Fruit fly (Drosophila melanogaster) whole organism, embryonic: Measurements from ENCODE around the gene HDAC4.
A peak's percentile ranks its signal among the peaks of the same experiment; 100 is the strongest.

Source experiments
- Abd-B ChIP-seq: fragments of 200-800 bp; sonication (Bioruptor generic); optimal IDR thresholded peaks from 2 replicates; lab custom pipeline; 2018; ENCODE audit warnings: missing biosample characterization, mild to moderate bottlenecking, missing genetic modification characterization, moderate library complexity
- CG11093 ChIP-seq: fragments of 200-800 bp; sonication (Bioruptor generic); IDR thresholded peaks from 3 replicates; pipeline ENCODE4 v1.3.6; 2022; ENCODE audit warnings: missing biosample characterization, missing genetic modification characterization
- CG11723 ChIP-seq: fragments of 200-800 bp; sonication (Bioruptor generic); optimal IDR thresholded peaks from 2 replicates; lab custom pipeline; 2017; ENCODE audit warnings: missing biosample characterization, mild to moderate bottlenecking, missing genetic modification characterization
- CG12744 ChIP-seq: fragments of 200-800 bp; sonication (Bioruptor generic); optimal IDR thresholded peaks from 2 replicates; lab custom pipeline; 2016; ENCODE audit warnings: missing biosample characterization, missing genetic modification characterization
- CG13296 ChIP-seq: fragments of 200-800 bp; sonication (Bioruptor generic); optimal IDR thresholded peaks from 3 replicates; lab custom pipeline; 2018; ENCODE audit warnings: missing biosample characterization, mild to moderate bottlenecking, missing genetic modification characterization
- CG14710 ChIP-seq: fragments of 200-800 bp; sonication (Bioruptor generic); optimal IDR thresholded peaks from 3 replicates; lab custom pipeline; 2019; ENCODE audit warnings: missing biosample characterization, mild to moderate bottlenecking, missing genetic modification characterization, moderate library complexity
- CG17359 ChIP-seq: fragments of 200-800 bp; sonication (Bioruptor generic); optimal IDR thresholded peaks from 3 replicates; lab custom pipeline; 2018; ENCODE audit warnings: missing biosample characterization, mild to moderate bottlenecking, missing genetic modification characterization, moderate library complexity
- CG2129 ChIP-seq: fragments of 200-800 bp; sonication (Bioruptor generic); IDR thresholded peaks from 2 replicates; pipeline ENCODE4 v1.3.6; 2022; ENCODE audit warnings: missing biosample characterization, missing genetic modification characterization; ENCODE audit not compliant: partially characterized antibody
- CG31388 ChIP-seq: fragments of 200-800 bp; sonication (Bioruptor generic); optimal IDR thresholded peaks from 2 replicates; lab custom pipeline; 2016; ENCODE audit warnings: missing biosample characterization, missing genetic modification characterization
- CG31441 ChIP-seq: fragments of 200-800 bp; sonication (Bioruptor generic); IDR thresholded peaks from 2 replicates; pipeline ENCODE4 v1.3.6; 2022; ENCODE audit warnings: missing biosample characterization, missing genetic modification characterization
- CG34376 ChIP-seq: fragments of 200-800 bp; sonication (Bioruptor generic); optimal IDR thresholded peaks from 2 replicates; lab custom pipeline; 2018; ENCODE audit warnings: missing biosample characterization, mild to moderate bottlenecking, missing genetic modification characterization
- CG3838 ChIP-seq: fragments of 200-800 bp; sonication (Bioruptor generic); optimal IDR thresholded peaks from 3 replicates; lab custom pipeline; 2016; ENCODE audit warnings: missing biosample characterization, missing genetic modification characterization
- CG5180 ChIP-seq: fragments of 200-800 bp; sonication (Bioruptor generic); optimal IDR thresholded peaks from 3 replicates; lab custom pipeline; 2017; ENCODE audit warnings: missing biosample characterization, missing genetic modification characterization, mild to moderate bottlenecking, moderate library complexity, missing genetic modification reagents
- CG6175 ChIP-seq: fragments of 200-800 bp; sonication (Bioruptor generic); IDR thresholded peaks from 3 replicates; pipeline ENCODE4 v1.3.6; 2022; ENCODE audit warnings: missing biosample characterization, missing genetic modification characterization
- CG6683 ChIP-seq: fragments of 200-800 bp; sonication (Bioruptor generic); optimal IDR thresholded peaks from 2 replicates; lab custom pipeline; 2017; ENCODE audit warnings: missing biosample characterization, mild to moderate bottlenecking, missing genetic modification characterization, missing genetic modification reagents
- CG6689 ChIP-seq: fragments of 200-800 bp; sonication (Bioruptor generic); IDR thresholded peaks from 2 replicates; pipeline ENCODE4 v1.3.6; 2022; ENCODE audit warnings: missing biosample characterization, missing genetic modification characterization
- CG9817 ChIP-seq: fragments of 200-800 bp; sonication (Bioruptor generic); optimal IDR thresholded peaks from 2 replicates; lab custom pipeline; 2018; ENCODE audit warnings: missing biosample characterization, mild to moderate bottlenecking, missing genetic modification characterization, moderate library complexity
- CHES-1-like ChIP-seq: fragments of 200-800 bp; sonication (Bioruptor generic); optimal IDR thresholded peaks from 2 replicates; lab custom pipeline; 2016; ENCODE audit warnings: missing biosample characterization, missing genetic modification characterization
- Chrac-16 ChIP-seq: fragments of 200-800 bp; sonication (Bioruptor generic); optimal IDR thresholded peaks from 3 replicates; lab custom pipeline; 2016; ENCODE audit warnings: missing biosample characterization, missing genetic modification characterization
- D19B ChIP-seq: fragments of 200-800 bp; sonication (Bioruptor generic); optimal IDR thresholded peaks from 2 replicates; lab custom pipeline; 2017; ENCODE audit warnings: missing biosample characterization, mild to moderate bottlenecking, missing genetic modification characterization
- Doc2 ChIP-seq: fragments of 200-800 bp; sonication (Bioruptor generic); IDR thresholded peaks from 2 replicates; pipeline ENCODE4 v1.3.6; 2022; ENCODE audit warnings: missing biosample characterization, missing genetic modification characterization
- Hr39 ChIP-seq: fragments of >200 bp; optimal IDR thresholded peaks from 2 replicates; lab custom pipeline; 2017
- Mes4 ChIP-seq: fragments of 200-800 bp; sonication (Bioruptor generic); optimal IDR thresholded peaks from 2 replicates; lab custom pipeline; 2016; ENCODE audit warnings: missing biosample characterization, missing genetic modification characterization
- PHDP ChIP-seq: fragments of 200-800 bp; sonication (Bioruptor generic); optimal IDR thresholded peaks from 3 replicates; lab custom pipeline; 2018; ENCODE audit warnings: missing biosample characterization, mild to moderate bottlenecking, missing genetic modification characterization, moderate library complexity
- Scr ChIP-seq: fragments of 200-800 bp; sonication (Bioruptor generic); IDR thresholded peaks from 2 replicates; pipeline ENCODE4 v1.3.6; 2022; ENCODE audit warnings: missing biosample characterization, missing genetic modification characterization; ENCODE audit not compliant: partially characterized antibody
- Spps ChIP-seq: fragments of 200-800 bp; sonication (Bioruptor generic); optimal IDR thresholded peaks from 2 replicates; lab custom pipeline; 2018; ENCODE audit warnings: missing biosample characterization, mild to moderate bottlenecking, missing genetic modification characterization
- Taf1 ChIP-seq: fragments of 200-800 bp; sonication (Bioruptor generic); IDR thresholded peaks from 2 replicates; pipeline ENCODE4 v1.3.6; 2022; ENCODE audit warnings: missing biosample characterization, missing genetic modification characterization
- ac ChIP-seq: fragments of 200-800 bp; sonication (Bioruptor generic); optimal IDR thresholded peaks from 3 replicates; lab custom pipeline; 2017; ENCODE audit warnings: missing biosample characterization, mild to moderate bottlenecking, missing genetic modification characterization
- bsh ChIP-seq, 2 experiments: fragments of 200-800 bp; sonication (Bioruptor generic); optimal IDR thresholded peaks; 2 replicates each; lab custom pipeline; 2017 to 2018; ENCODE audit warnings: mild to moderate bottlenecking in 2 of 2, missing biosample characterization in 2 of 2, missing genetic modification characterization in 2 of 2, moderate library complexity in 1 of 2
- btn ChIP-seq: fragments of 200-800 bp; sonication (Bioruptor generic); optimal IDR thresholded peaks from 2 replicates; lab custom pipeline; 2016; ENCODE audit warnings: missing biosample characterization, missing genetic modification characterization
- cato ChIP-seq: fragments of 200-800 bp; sonication (Bioruptor generic); optimal IDR thresholded peaks from 2 replicates; lab custom pipeline; 2016; ENCODE audit warnings: missing biosample characterization, missing genetic modification characterization, borderline replicate concordance
- fd3F ChIP-seq: fragments of 200-800 bp; sonication (Bioruptor generic); optimal IDR thresholded peaks from 2 replicates; lab custom pipeline; 2018; ENCODE audit warnings: missing biosample characterization, mild to moderate bottlenecking, missing genetic modification characterization, moderate library complexity
- fd64A ChIP-seq: fragments of 200-800 bp; sonication (Bioruptor generic); optimal IDR thresholded peaks from 3 replicates; lab custom pipeline; 2018; ENCODE audit warnings: missing biosample characterization, mild to moderate bottlenecking, missing genetic modification characterization
- fru ChIP-seq: fragments of >200 bp; optimal IDR thresholded peaks from 2 replicates; lab custom pipeline; 2017
- gem ChIP-seq: fragments of 200-800 bp; sonication (Bioruptor generic); optimal IDR thresholded peaks from 2 replicates; lab custom pipeline; 2019; ENCODE audit warnings: missing biosample characterization, mild to moderate bottlenecking, missing genetic modification characterization, moderate library complexity
- gfzf ChIP-seq: fragments of 200-800 bp; sonication (Bioruptor generic); optimal IDR thresholded peaks from 2 replicates; lab custom pipeline; 2016; ENCODE audit warnings: missing biosample characterization, mild to moderate bottlenecking, missing genetic modification characterization, moderate library complexity
- gro ChIP-seq: fragments of 200-800 bp; sonication (Bioruptor generic); optimal IDR thresholded peaks from 2 replicates; lab custom pipeline; 2016; ENCODE audit warnings: missing biosample characterization, missing genetic modification characterization
- gsb ChIP-seq: fragments of 200-800 bp; sonication (Bioruptor generic); IDR thresholded peaks from 2 replicates; pipeline ENCODE4 v1.3.6; 2022; ENCODE audit warnings: missing biosample characterization, missing genetic modification characterization
- ind ChIP-seq: fragments of 200-800 bp; sonication (Bioruptor generic); optimal IDR thresholded peaks from 3 replicates; lab custom pipeline; 2016; ENCODE audit warnings: missing biosample characterization, missing genetic modification characterization
- inv ChIP-seq: fragments of 200-800 bp; sonication (Bioruptor generic); IDR thresholded peaks from 2 replicates; pipeline ENCODE4 v1.3.6; 2022; ENCODE audit warnings: missing biosample characterization, missing genetic modification characterization; ENCODE audit not compliant: partially characterized antibody
- klu ChIP-seq: fragments of 200-800 bp; sonication (Bioruptor generic); IDR thresholded peaks from 2 replicates; pipeline ENCODE4 v1.3.6; 2022; ENCODE audit warnings: missing biosample characterization, missing genetic modification characterization
- kni ChIP-seq: fragments of 200-800 bp; sonication (Bioruptor generic); optimal IDR thresholded peaks from 3 replicates; lab custom pipeline; 2017; ENCODE audit warnings: mild to moderate bottlenecking, missing biosample characterization, missing genetic modification reagents, missing genetic modification characterization
- lab ChIP-seq: fragments of 200-800 bp; sonication (Bioruptor generic); optimal IDR thresholded peaks from 3 replicates; lab custom pipeline; 2017; ENCODE audit warnings: missing biosample characterization, missing genetic modification characterization, mild to moderate bottlenecking, moderate library complexity, missing genetic modification reagents
- pan ChIP-seq, 4 experiments: fragments of >200 bp in 3 of 4; fragments of 200-800 bp in 1 of 4; sonication (Bioruptor generic) in 1 of 4; optimal IDR thresholded peaks in 3 of 4; IDR thresholded peaks in 1 of 4; 2 replicates each; pipeline versions ENCODE4 v1.3.6 to Lab custom; 2017 to 2022; ENCODE audit warnings: missing biosample characterization in 2 of 4, missing genetic modification characterization in 2 of 4, mixed read lengths in 1 of 4
- sima ChIP-seq: fragments of 200-800 bp; sonication (Bioruptor generic); optimal IDR thresholded peaks from 2 replicates; lab custom pipeline; 2016; ENCODE audit warnings: missing biosample characterization, missing genetic modification characterization
- tio ChIP-seq: fragments of 200-800 bp; sonication (Bioruptor generic); optimal IDR thresholded peaks from 2 replicates; lab custom pipeline; 2017; ENCODE audit warnings: missing biosample characterization, missing genetic modification characterization, inconsistent platforms
- unpg ChIP-seq: fragments of 200-800 bp; sonication (Bioruptor generic); optimal IDR thresholded peaks from 3 replicates; lab custom pipeline; 2018; ENCODE audit warnings: missing biosample characterization, mild to moderate bottlenecking, missing genetic modification characterization, moderate library complexity
- wek ChIP-seq: fragments of 200-800 bp; sonication (Bioruptor generic); optimal IDR thresholded peaks from 3 replicates; lab custom pipeline; 2018; ENCODE audit warnings: missing biosample characterization, mild to moderate bottlenecking, missing genetic modification characterization, moderate library complexity
- wor ChIP-seq: fragments of 200-800 bp; sonication (Bioruptor generic); IDR thresholded peaks from 2 replicates; pipeline ENCODE4 v1.3.6; 2022; ENCODE audit warnings: missing biosample characterization, missing genetic modification characterization
- zfh2 ChIP-seq: fragments of 200-800 bp; sonication (Bioruptor generic); optimal IDR thresholded peaks from 2 replicates; lab custom pipeline; 2016; ENCODE audit warnings: missing biosample characterization, missing genetic modification characterization

The HDAC4 gene

DNA sequence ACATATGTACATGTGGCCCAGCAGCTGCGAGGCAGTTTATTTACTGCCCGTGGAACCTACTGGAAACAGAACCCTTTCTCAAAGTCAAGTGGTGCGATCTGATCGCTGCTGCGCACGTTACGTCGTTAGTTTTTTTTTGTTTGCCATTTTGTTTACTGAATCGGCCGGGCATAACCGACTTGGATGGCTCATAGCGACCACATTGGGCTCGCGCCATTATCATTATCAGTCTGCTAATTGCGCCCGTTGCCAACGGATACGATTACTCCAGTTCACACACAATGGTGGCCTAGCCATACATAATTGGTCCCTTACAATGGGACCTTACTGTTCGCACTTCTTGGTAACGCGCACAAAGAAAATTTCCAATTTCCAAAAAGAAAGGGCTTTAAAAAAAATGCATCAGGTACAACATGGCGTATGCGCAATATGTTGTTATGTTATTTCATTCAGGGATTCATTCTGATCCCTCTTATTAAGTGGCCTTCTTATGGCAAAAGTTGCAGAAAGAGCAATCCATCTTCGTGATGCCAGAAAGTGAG lies 47.3 kb upstream of the HDAC4 start (continued):
- TF ChIP-seq Mes4 (GFP tag; lab: Kevin White, UChicago) (no peak), gro (no peak), CG6689 (GFP tag; lab: Robert Waterston, UW) (no peak), pan (optimal IDR thresholded peaks at IDR 0.05; lab: Kevin White, UChicago) (no peak), pan (GFP tag; optimal IDR thresholded peaks at IDR 0.05 in 1 of 2, IDR thresholded peaks at IDR 0.05 in 1 of 2) (no peak), Scr (GFP tag; lab: Robert Waterston, UW) (no peak), Doc2 (GFP tag; lab: Robert Waterston, UW) (no peak), CG12744 (GFP tag; lab: Kevin White, UChicago) (no peak), zfh2 (GFP tag; lab: Kevin White, UChicago) (peak; percentile 77), CG11723 (GFP tag; lab: Kevin White, UChicago) (no peak), klu (no peak), ind (GFP tag; lab: Kevin White, UChicago) (peak; percentile 33), CG3838 (GFP tag; lab: Kevin White, UChicago) (no peak), fd64A (no peak), fru (lab: Kevin White, UChicago) (no peak), CG31441 (GFP tag; lab: Robert Waterston, UW) (no peak), kni (GFP tag; lab: Kevin White, UChicago) (no peak), gsb (GFP tag; lab: Robert Waterston, UW) (no peak), D19B (GFP tag; lab: Kevin White, UChicago) (peak; percentile 36), sima (GFP tag; lab: Kevin White, UChicago) (no peak), CG17359 (no peak), wor (GFP tag; lab: Robert Waterston, UW) (no peak), CHES-1-like (peak; percentile 7), fd3F (GFP tag; lab: Kevin White, UChicago) (no peak), CG31388 (GFP tag; lab: Kevin White, UChicago) (no peak), wek (GFP tag; lab: Kevin White, UChicago) (no peak), tio (GFP tag; lab: Kevin White, UChicago) (peak; percentile 12), CG6683 (GFP tag; lab: Kevin White, UChicago) (no peak), CG9817 (tag; lab: Kevin White, UChicago) (no peak), cato (GFP tag; lab: Kevin White, UChicago) (no peak), Abd-B (GFP tag; lab: Kevin White, UChicago) (no peak), gfzf (no peak), Taf1 (no peak), PHDP (tag; lab: Kevin White, UChicago) (no peak), ac (GFP tag; lab: Kevin White, UChicago) (no peak), gem (tag; lab: Kevin White, UChicago) (peak; percentile 31), CG2129 (no peak), CG11093 (no peak), CG14710 (tag; lab: Kevin White, UChicago) (no peak), bsh (GFP tag; optimal IDR thresholded peaks at IDR 0.05; lab: Kevin White, UChicago) (peak in 1 of 2 experiments; percentile 25), CG6175 (GFP tag; lab: Robert Waterston, UW) (no peak), CG5180 (GFP tag; lab: Kevin White, UChicago) (no peak), btn (GFP tag; lab: Kevin White, UChicago) (no peak), CG13296 (no peak), lab (GFP tag; lab: Kevin White, UChicago) (peak; percentile 8), inv (no peak), Chrac-16 (GFP tag; lab: Kevin White, UChicago) (no peak), Hr39 (lab: Kevin White, UChicago) (no peak), Spps (tag; lab: Kevin White, UChicago) (no peak), CG34376 (GFP tag; lab: Kevin White, UChicago) (peak; percentile 12), unpg (GFP tag; lab: Kevin White, UChicago) (no peak)
